Worm (Caenorhabditis elegans) whole organism, L2 larva: ENCODE measurements around the gene srh-268.

Experiments
- ceh-16 ChIP-seq: fragments of 150-350 bp; optimal IDR thresholded peaks from 2 replicates; lab custom pipeline; 2014; ENCODE audit warnings: missing biosample characterization, missing genetic modification characterization
- dmd-4 ChIP-seq: sonication (generic microtip); optimal IDR thresholded peaks from 2 replicates; lab custom pipeline; 2017; ENCODE audit warnings: missing biosample characterization, missing genetic modification characterization
- lin-11 ChIP-seq: fragments of 150-350 bp; sonication (generic microtip); optimal IDR thresholded peaks from 2 replicates; lab custom pipeline; 2014; ENCODE audit warnings: missing biosample characterization, missing genetic modification characterization, inconsistent platforms, mixed read lengths
- lin-13 ChIP-seq: fragments of 150-350 bp; optimal IDR thresholded peaks from 2 replicates; lab custom pipeline; 2014; ENCODE audit warnings: missing biosample characterization, missing genetic modification reagents, missing genetic modification characterization
- lin-39 ChIP-seq: fragments of 150-350 bp; optimal IDR thresholded peaks from 2 replicates; lab custom pipeline; 2014; ENCODE audit warnings: missing biosample characterization, missing genetic modification reagents, missing genetic modification characterization
- lsy-2 ChIP-seq, 2 experiments: fragments of 150-350 bp in 1 of 2; sonication (generic microtip) in 1 of 2; optimal IDR thresholded peaks; 2 replicates each; lab custom pipeline; 2014 to 2017; ENCODE audit warnings: missing biosample characterization in 2 of 2, missing genetic modification characterization in 2 of 2
- mdl-1 ChIP-seq, 2 experiments: fragments of 150-350 bp in 1 of 2; sonication (generic microtip) in 1 of 2; optimal IDR thresholded peaks; 2 replicates each; lab custom pipeline; 2017; ENCODE audit warnings: missing biosample characterization in 2 of 2, missing genetic modification characterization in 2 of 2
- nhr-25 ChIP-seq: fragments of 150-350 bp; sonication (generic microtip); optimal IDR thresholded peaks from 3 replicates; lab custom pipeline; 2014; ENCODE audit warnings: missing biosample characterization, missing genetic modification characterization
- nhr-6 ChIP-seq: fragments of 150-350 bp; optimal IDR thresholded peaks from 2 replicates; lab custom pipeline; 2014; ENCODE audit warnings: missing biosample characterization, missing genetic modification characterization
- skn-1 ChIP-seq: sonication (generic microtip); optimal IDR thresholded peaks from 2 replicates; lab custom pipeline; 2017; ENCODE audit warnings: missing biosample characterization, missing genetic modification characterization
- snpc-4 ChIP-seq: fragments of 150-350 bp; optimal IDR thresholded peaks from 2 replicates; lab custom pipeline; 2014; ENCODE audit warnings: missing biosample characterization, missing genetic modification characterization
- zag-1 ChIP-seq: fragments of 150-350 bp; optimal IDR thresholded peaks from 2 replicates; lab custom pipeline; 2014; ENCODE audit warnings: missing biosample characterization, missing genetic modification characterization

ce11 chrV:7508566-7509044, 30.5 kb upstream of the srh-268 start, which contains the start of the genes str-31 and nhr-172:
- TF ChIP-seq lin-39 (tag; lab: Kevin White, UChicago) (no peak), nhr-25 (tag; lab: Kevin White, UChicago) (no peak), mdl-1 (tag; optimal IDR thresholded peaks at IDR 0.05; lab: Kevin White, UChicago) (no peak), zag-1 (tag; lab: Kevin White, UChicago) (no peak), lsy-2 (tag; optimal IDR thresholded peaks at IDR 0.05; lab: Kevin White, UChicago) (no peak), dmd-4 (tag; lab: Kevin White, UChicago) (no peak), ceh-16 (tag; lab: Kevin White, UChicago) (no peak), lin-13 (GFP tag; lab: Kevin White, UChicago) (no peak), snpc-4 (no peak), lin-11 (tag; lab: Kevin White, UChicago) (no peak), skn-1 (no peak), nhr-6 (tag; lab: Kevin White, UChicago) (no peak)
